Worm (Caenorhabditis elegans) whole organism, L3 larva: ENCODE measurements around the gene E02C12.6.

ENCODE experiments used
- R02D3.7 ChIP-seq: fragments of 150-350 bp; optimal IDR thresholded peaks from 2 replicates; lab custom pipeline; 2014; ENCODE audit warnings: missing biosample characterization, missing genetic modification characterization
- ZK546.5 ChIP-seq: sonication (generic microtip); optimal IDR thresholded peaks from 2 replicates; lab custom pipeline; 2017; ENCODE audit warnings: missing biosample characterization, missing genetic modification characterization
- aly-2 ChIP-seq: fragments of 150-350 bp; optimal IDR thresholded peaks from 2 replicates; lab custom pipeline; 2014; ENCODE audit warnings: missing biosample characterization, missing genetic modification characterization
- ceh-16 ChIP-seq: sonication (generic microtip); optimal IDR thresholded peaks from 2 replicates; lab custom pipeline; 2017; ENCODE audit warnings: missing biosample characterization, missing genetic modification characterization
- ceh-28 ChIP-seq: fragments of 150-350 bp; optimal IDR thresholded peaks from 2 replicates; lab custom pipeline; 2014; ENCODE audit warnings: missing biosample characterization, missing genetic modification reagents, missing genetic modification characterization
- ceh-82 ChIP-seq: fragments of 150-350 bp; optimal IDR thresholded peaks from 2 replicates; lab custom pipeline; 2014; ENCODE audit warnings: missing biosample characterization, missing genetic modification characterization
- ceh-9 ChIP-seq: sonication (generic microtip); optimal IDR thresholded peaks from 2 replicates; lab custom pipeline; 2018; ENCODE audit warnings: missing biosample characterization, missing genetic modification characterization
- egl-27 ChIP-seq: sonication (generic microtip); optimal IDR thresholded peaks from 4 replicates; lab custom pipeline; 2017; ENCODE audit warnings: missing biosample characterization, missing genetic modification reagents, missing genetic modification characterization
- egl-5 ChIP-seq: fragments of 150-350 bp; optimal IDR thresholded peaks from 2 replicates; lab custom pipeline; 2017; ENCODE audit warnings: missing biosample characterization, missing genetic modification reagents, missing genetic modification characterization, inconsistent platforms
- elt-1 ChIP-seq: fragments of 150-350 bp; optimal IDR thresholded peaks from 2 replicates; lab custom pipeline; 2014; ENCODE audit warnings: missing biosample characterization, missing genetic modification characterization
- elt-2 ChIP-seq: sonication (generic microtip); optimal IDR thresholded peaks from 2 replicates; lab custom pipeline; 2016; ENCODE audit warnings: missing genetic modification reagents, mild to moderate bottlenecking, missing genetic modification characterization, missing compliant biosample characterization
- elt-3 ChIP-seq, 3 experiments: fragments of 150-350 bp in 1 of 3; sonication (generic microtip) in 2 of 3; optimal IDR thresholded peaks; 2 replicates in 2 of 3; 4 replicates in 1 of 3; lab custom pipeline; 2014 to 2017; ENCODE audit warnings: missing biosample characterization in 3 of 3, missing genetic modification characterization in 3 of 3
- eor-1 ChIP-seq, 2 experiments: fragments of 150-350 bp; optimal IDR thresholded peaks; 2 replicates each; lab custom pipeline; 2014 to 2018; ENCODE audit warnings: missing biosample characterization in 2 of 2, missing genetic modification characterization in 2 of 2
- fkh-10 ChIP-seq: sonication (generic microtip); optimal IDR thresholded peaks from 2 replicates; lab custom pipeline; 2017; ENCODE audit warnings: missing biosample characterization, missing genetic modification reagents, missing genetic modification characterization
- fkh-2 ChIP-seq: fragments of 150-350 bp; optimal IDR thresholded peaks from 2 replicates; lab custom pipeline; 2014; ENCODE audit warnings: missing biosample characterization, missing genetic modification reagents, missing genetic modification characterization
- hmg-11 ChIP-seq: sonication (generic microtip); optimal IDR thresholded peaks from 2 replicates; lab custom pipeline; 2016; ENCODE audit warnings: missing genetic modification characterization, missing compliant biosample characterization
- jun-1 ChIP-seq: fragments of 150-350 bp; optimal IDR thresholded peaks from 2 replicates; lab custom pipeline; 2014; ENCODE audit warnings: missing biosample characterization, missing genetic modification reagents, missing genetic modification characterization
- lsy-12 ChIP-seq: sonication (generic microtip); optimal IDR thresholded peaks from 2 replicates; lab custom pipeline; 2016; ENCODE audit warnings: mild to moderate bottlenecking, missing genetic modification characterization, missing compliant biosample characterization
- mml-1 ChIP-seq: fragments of 150-350 bp; sonication (generic microtip); optimal IDR thresholded peaks from 3 replicates; lab custom pipeline; 2014; ENCODE audit warnings: missing biosample characterization, missing genetic modification characterization
- nfya-1 ChIP-seq: sonication (generic microtip); optimal IDR thresholded peaks from 2 replicates; lab custom pipeline; 2017; ENCODE audit warnings: missing genetic modification characterization, mild to moderate bottlenecking, missing compliant biosample characterization, antibody characterized with exemption, moderate library complexity; ENCODE audit not compliant: insufficient read depth
- nhr-23 ChIP-seq: fragments of 150-350 bp; optimal IDR thresholded peaks from 2 replicates; lab custom pipeline; 2014; ENCODE audit warnings: missing biosample characterization, missing genetic modification reagents, missing genetic modification characterization
- nhr-237 ChIP-seq: fragments of 150-350 bp; optimal IDR thresholded peaks from 2 replicates; lab custom pipeline; 2014; ENCODE audit warnings: missing biosample characterization, missing genetic modification characterization
- nhr-25 ChIP-seq: sonication (generic microtip); optimal IDR thresholded peaks from 2 replicates; lab custom pipeline; 2017; ENCODE audit warnings: missing biosample characterization, missing genetic modification characterization
- nhr-28 ChIP-seq: fragments of 150-350 bp; optimal IDR thresholded peaks from 2 replicates; lab custom pipeline; 2014; ENCODE audit warnings: missing biosample characterization, missing genetic modification characterization
- nhr-76 ChIP-seq: fragments of 150-350 bp; sonication (generic microtip); optimal IDR thresholded peaks from 5 replicates; lab custom pipeline; 2014; ENCODE audit warnings: missing biosample characterization, missing genetic modification characterization
- nhr-77 ChIP-seq: fragments of 150-350 bp; optimal IDR thresholded peaks from 2 replicates; lab custom pipeline; 2014; ENCODE audit warnings: missing biosample characterization, missing genetic modification characterization
- pha-4 ChIP-seq: fragments of 150-350 bp; optimal IDR thresholded peaks from 2 replicates; lab custom pipeline; 2014; ENCODE audit warnings: missing biosample characterization, missing genetic modification reagents, missing genetic modification characterization
- pqm-1 ChIP-seq: fragments of 150-350 bp; optimal IDR thresholded peaks from 2 replicates; lab custom pipeline; 2017; ENCODE audit warnings: missing biosample characterization, missing genetic modification characterization, inconsistent platforms
- snpc-4 ChIP-seq: fragments of 150-350 bp; optimal IDR thresholded peaks from 2 replicates; lab custom pipeline; 2014; ENCODE audit warnings: missing biosample characterization, missing genetic modification characterization
- tbx-2 ChIP-seq: sonication (generic microtip); optimal IDR thresholded peaks from 2 replicates; lab custom pipeline; 2016; ENCODE audit warnings: mild to moderate bottlenecking, missing genetic modification characterization, missing compliant biosample characterization
- ztf-11 ChIP-seq: fragments of 150-350 bp; optimal IDR thresholded peaks from 2 replicates; lab custom pipeline; 2014; ENCODE audit warnings: missing biosample characterization, missing genetic modification characterization
- ztf-4 ChIP-seq: fragments of 150-350 bp; optimal IDR thresholded peaks from 2 replicates; lab custom pipeline; 2014; ENCODE audit warnings: missing biosample characterization, missing genetic modification characterization

E02C12.6 gene

ce11 chrV:9356345-9356744 is 14.5 kb downstream of the E02C12.6 start, which contains the start of gene ttr-49:
TSS of gene ttr-49 (minus strand) at chrV:9356515.
- TF ChIP-seq pqm-1 (tag; lab: Kevin White, UChicago) (peak; percentile 24), nhr-237 (tag; lab: Kevin White, UChicago) (no peak), pha-4 (tag; lab: Kevin White, UChicago) (no peak), elt-2 (peak; percentile 64), ztf-11 (tag; lab: Kevin White, UChicago) (no peak), tbx-2 (tag; lab: Kevin White, UChicago) (no peak), ceh-28 (tag; lab: Kevin White, UChicago) (no peak), snpc-4 (tag; lab: Kevin White, UChicago) (no peak), fkh-10 (GFP tag; lab: Kevin White, UChicago) (no peak), nhr-77 (tag; lab: Kevin White, UChicago) (no peak), nhr-28 (tag; lab: Kevin White, UChicago) (no peak), ceh-16 (no peak), hmg-11 (tag; lab: Kevin White, UChicago) (no peak), nfya-1 (tag; lab: Kevin White, UChicago) (no peak)

DNA sequence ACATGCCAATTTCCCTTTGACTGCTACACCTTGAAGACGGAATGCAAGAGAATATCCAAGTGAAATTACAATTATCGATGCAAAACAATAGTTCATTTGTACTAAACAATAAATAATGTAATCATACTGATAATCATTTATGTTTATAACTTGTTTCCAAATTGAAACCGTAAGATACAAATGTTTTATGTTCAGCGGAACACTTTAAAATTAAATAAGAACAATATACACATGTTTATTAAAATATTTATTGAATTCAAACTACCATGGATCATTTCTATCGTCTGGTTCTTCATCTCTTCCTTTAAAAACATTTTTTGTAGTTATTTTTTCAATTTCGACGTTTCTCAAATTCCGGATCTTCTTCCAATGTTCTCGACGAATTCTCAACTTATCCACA is 15.5 kb downstream of the E02C12.6 start, which contains the start of gene ttr-40:
ttr-40 (minus strand) TSS at position 101 of the 400 bp plus-strand sequence.
- no peak for TF ChIP-seq ceh-28 (tag; lab: Kevin White, UChicago)
- TF ChIP-seq egl-5 (tag; lab: Kevin White, UChicago) = no peak
- no peak for TF ChIP-seq nfya-1 (tag; lab: Kevin White, UChicago)
- no peak for TF ChIP-seq elt-3 (tag; optimal IDR thresholded peaks at IDR 0.05; lab: Kevin White, UChicago)
- TF ChIP-seq ZK546.5 (tag; lab: Kevin White, UChicago) = no peak
- TF ChIP-seq ceh-82 = no peak

ce11 chrV:9352947-9353346 is 17.9 kb downstream of the E02C12.6 start, which contains the start of gene srx-46:
TSS of gene srx-46 (plus strand) at chrV:9353247.
- TF ChIP-seq egl-5 (tag; lab: Kevin White, UChicago) = no peak
- no peak for TF ChIP-seq aly-2 (tag; lab: Kevin White, UChicago)
- no peak for TF ChIP-seq eor-1 (tag; optimal IDR thresholded peaks at IDR 0.05; lab: Kevin White, UChicago)
- no peak for TF ChIP-seq nhr-25 (tag; lab: Kevin White, UChicago)
- no peak for TF ChIP-seq egl-27 (tag; lab: Kevin White, UChicago)
- no peak for TF ChIP-seq ceh-9
- TF ChIP-seq fkh-10 (GFP tag; lab: Kevin White, UChicago) = no peak
- no peak for TF ChIP-seq ZK546.5 (tag; lab: Kevin White, UChicago)
- no peak for TF ChIP-seq snpc-4 (tag; lab: Kevin White, UChicago)
- no peak for TF ChIP-seq fkh-2 (tag; lab: Kevin White, UChicago)
- no peak for TF ChIP-seq nhr-28 (tag; lab: Kevin White, UChicago)
- TF ChIP-seq nhr-23 (tag; lab: Kevin White, UChicago) = no peak
- no peak for TF ChIP-seq ztf-4 (tag; lab: Kevin White, UChicago)
- TF ChIP-seq ceh-82 = no peak

DNA sequence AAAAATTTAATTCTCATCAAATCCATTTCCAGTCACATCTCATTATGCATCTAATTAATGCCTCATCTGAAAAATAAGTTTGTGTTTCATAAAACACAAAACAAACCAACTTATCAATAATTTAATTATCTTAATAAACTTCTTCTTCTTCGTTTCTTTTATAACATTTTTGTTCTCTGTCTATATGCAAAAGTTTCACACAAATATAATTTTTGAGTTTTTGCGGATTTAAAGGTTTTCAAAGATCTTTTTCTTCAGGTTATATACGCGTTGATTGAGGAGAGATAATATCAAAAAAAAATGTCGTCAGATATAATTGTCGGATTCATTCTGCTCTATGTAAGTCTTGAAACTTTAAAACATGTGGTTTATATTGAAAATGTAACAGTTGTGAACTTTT is 21.2 kb downstream of the E02C12.6 start, which contains the start of gene srx-47:
srx-47 (plus strand) TSS at position 301 of the 400 bp plus-strand sequence.
- TF ChIP-seq ZK546.5 (tag; lab: Kevin White, UChicago) = no peak
- TF ChIP-seq elt-1 = no peak
- TF ChIP-seq elt-3 (tag; optimal IDR thresholded peaks at IDR 0.05; lab: Kevin White, UChicago) = no peak
- no peak for TF ChIP-seq nhr-237 (tag; lab: Kevin White, UChicago)
- TF ChIP-seq nhr-76 (tag; lab: Kevin White, UChicago) = no peak
- no peak for TF ChIP-seq pqm-1 (tag; lab: Kevin White, UChicago)
- TF ChIP-seq ceh-9 = no peak
- TF ChIP-seq mml-1 (tag; lab: Kevin White, UChicago) = no peak
- no peak for TF ChIP-seq lsy-12 (tag; lab: Kevin White, UChicago)
- no peak for TF ChIP-seq ztf-11 (tag; lab: Kevin White, UChicago)
- TF ChIP-seq nfya-1 (tag; lab: Kevin White, UChicago) = no peak
- no peak for TF ChIP-seq snpc-4 (tag; lab: Kevin White, UChicago)
- no peak for TF ChIP-seq tbx-2 (tag; lab: Kevin White, UChicago)
- TF ChIP-seq jun-1 (tag; lab: Kevin White, UChicago) = no peak
- TF ChIP-seq R02D3.7 (tag; lab: Kevin White, UChicago) = no peak
- TF ChIP-seq nhr-23 (tag; lab: Kevin White, UChicago) = no peak
- TF ChIP-seq hmg-11 (tag; lab: Kevin White, UChicago) = no peak
- no peak for TF ChIP-seq pha-4 (tag; lab: Kevin White, UChicago)
